Fruit fly (Drosophila melanogaster): ENCODE measurements around the gene Tom70.

The Tom70 gene

dm6 chr2L:12007331-12007791, 30.9 kb downstream of the Tom70 start:
- TF ChIP-seq pan (optimal IDR thresholded peaks at IDR 0.05) (no peak), woc (GFP tag; optimal IDR thresholded peaks at IDR 0.05) (no peak), psq (GFP tag; optimal IDR thresholded peaks at IDR 0.05) (no peak), h (GFP tag; optimal IDR thresholded peaks at IDR 0.05) (peak; percentile 86), Rel (GFP tag; optimal IDR thresholded peaks at IDR 0.05) (no peak), Rel (tag; optimal IDR thresholded peaks at IDR 0.05) (peak; percentile 96), CG9705 (GFP tag; optimal IDR thresholded peaks at IDR 0.05) (peak; percentile 3), dsf (GFP tag; optimal IDR thresholded peaks at IDR 0.05; ENCODE audit: borderline replicate concordance) (no peak), rgr (GFP tag; optimal IDR thresholded peaks at IDR 0.05) (peak; percentile 45), Hr83 (GFP tag; optimal IDR thresholded peaks at IDR 0.05; ENCODE audit: poor library complexity, severe bottlenecking) (peak; percentile 88), jim (GFP tag; optimal IDR thresholded peaks at IDR 0.05) (no peak), N (GFP tag; optimal IDR thresholded peaks at IDR 0.05) (no peak), Dfd (GFP tag; optimal IDR thresholded peaks at IDR 0.05) (no peak), CrebA (GFP tag; optimal IDR thresholded peaks at IDR 0.05; ENCODE audit: borderline replicate concordance) (no peak), sv (GFP tag; optimal IDR thresholded peaks at IDR 0.05) (no peak), dl (GFP tag; optimal IDR thresholded peaks at IDR 0.05; ENCODE audit: insufficient read depth in 1 of 2, partially characterized antibody in 2 of 2) (peak; percentile 78 to 87), Hr78 (GFP tag; optimal IDR thresholded peaks at IDR 0.05) (no peak), Hnf4 (GFP tag; optimal IDR thresholded peaks at IDR 0.05) (peak; percentile 45), HLH106 (tag; optimal IDR thresholded peaks at IDR 0.05) (peak; percentile 51), Sp1 (GFP tag; optimal IDR thresholded peaks at IDR 0.05) (peak; percentile 76), dmrt93B (GFP tag; optimal IDR thresholded peaks at IDR 0.05) (peak; percentile 12), ey (GFP tag; optimal IDR thresholded peaks at IDR 0.05) (peak; percentile 48), lola (GFP tag; optimal IDR thresholded peaks at IDR 0.05) (no peak), sage (GFP tag; optimal IDR thresholded peaks at IDR 0.05) (no peak), tai (GFP tag; optimal IDR thresholded peaks at IDR 0.05) (no peak), Jra (GFP tag; optimal IDR thresholded peaks at IDR 0.05) (peak; percentile 86), foxo (GFP tag; optimal IDR thresholded peaks at IDR 0.05) (no peak), brk (GFP tag; optimal IDR thresholded peaks at IDR 0.05) (no peak), fru (GFP tag; optimal IDR thresholded peaks at IDR 0.05) (peak; percentile 56), br (GFP tag; optimal IDR thresholded peaks at IDR 0.05) (peak; percentile 76), Abd-B (GFP tag; optimal IDR thresholded peaks at IDR 0.05) (no peak)

- TF ChIP-seq br (GFP tag; optimal IDR thresholded peaks at IDR 0.05) (peak; percentile 57), sage (GFP tag; optimal IDR thresholded peaks at IDR 0.05) (peak; percentile 77), CG32264 (GFP tag; optimal IDR thresholded peaks at IDR 0.05) (peak; percentile 46), Sp1 (GFP tag; optimal IDR thresholded peaks at IDR 0.05) (peak; percentile 97), CG9705 (GFP tag; optimal IDR thresholded peaks at IDR 0.05) (peak; percentile 87), brk (GFP tag; optimal IDR thresholded peaks at IDR 0.05) (no peak), HLH106 (tag; optimal IDR thresholded peaks at IDR 0.05) (peak; percentile 95), N (GFP tag; optimal IDR thresholded peaks at IDR 0.05) (no peak), Rel (GFP tag; optimal IDR thresholded peaks at IDR 0.05) (no peak), Rel (tag; optimal IDR thresholded peaks at IDR 0.05) (peak; percentile 87), rgr (GFP tag; optimal IDR thresholded peaks at IDR 0.05) (peak; percentile 83), h (GFP tag; optimal IDR thresholded peaks at IDR 0.05) (peak; percentile 64), lola (GFP tag; optimal IDR thresholded peaks at IDR 0.05) (no peak), pan (optimal IDR thresholded peaks at IDR 0.05) (no peak), Abd-B (GFP tag; optimal IDR thresholded peaks at IDR 0.05) (no peak), CrebA (GFP tag; optimal IDR thresholded peaks at IDR 0.05; ENCODE audit: borderline replicate concordance) (no peak), psq (GFP tag; optimal IDR thresholded peaks at IDR 0.05) (peak; percentile 88), OdsH (GFP tag; optimal IDR thresholded peaks at IDR 0.05) (peak; percentile 86), woc (GFP tag; optimal IDR thresholded peaks at IDR 0.05) (peak; percentile 93), Myc (optimal IDR thresholded peaks at IDR 0.05) (no peak), Hr78 (GFP tag; optimal IDR thresholded peaks at IDR 0.05) (no peak), Vsx2 (GFP tag; optimal IDR thresholded peaks at IDR 0.05; ENCODE audit: partially characterized antibody) (no peak), fru (GFP tag; optimal IDR thresholded peaks at IDR 0.05) (peak; percentile 83), usp (GFP tag; optimal IDR thresholded peaks at IDR 0.05) (no peak), Jra (GFP tag; optimal IDR thresholded peaks at IDR 0.05) (no peak), foxo (GFP tag; optimal IDR thresholded peaks at IDR 0.05) (peak; percentile 62 to 88), Dif (GFP tag; optimal IDR thresholded peaks at IDR 0.05; ENCODE audit: partially characterized antibody) (no peak), sv (GFP tag; optimal IDR thresholded peaks at IDR 0.05) (peak; percentile 88), ey (GFP tag; optimal IDR thresholded peaks at IDR 0.05) (peak; percentile 54), Hr83 (GFP tag; optimal IDR thresholded peaks at IDR 0.05; ENCODE audit: poor library complexity, severe bottlenecking) (peak; percentile 78), dmrt93B (GFP tag; optimal IDR thresholded peaks at IDR 0.05) (peak; percentile 86), GATAd (GFP tag; optimal IDR thresholded peaks at IDR 0.05) (no peak), tai (GFP tag; optimal IDR thresholded peaks at IDR 0.05) (no peak), jim (GFP tag; optimal IDR thresholded peaks at IDR 0.05) (peak; percentile 70), Mio (GFP tag; optimal IDR thresholded peaks at IDR 0.05) (no peak), dsf (GFP tag; optimal IDR thresholded peaks at IDR 0.05; ENCODE audit: borderline replicate concordance) (no peak), Hnf4 (GFP tag; optimal IDR thresholded peaks at IDR 0.05) (no peak), Dfd (GFP tag; optimal IDR thresholded peaks at IDR 0.05) (peak; percentile 30), dl (GFP tag; optimal IDR thresholded peaks at IDR 0.05; ENCODE audit: insufficient read depth in 1 of 2, partially characterized antibody in 2 of 2) (peak; percentile 56 to 70)
Measured at dm6 chr2L:12006397-12007330, 31.6 kb downstream of the Tom70 start.

Data from whole organism, wandering third instar larva.